Worm (Caenorhabditis elegans): Measurements from ENCODE around the gene ZK287.1.

The ZK287.1 gene

DNA sequence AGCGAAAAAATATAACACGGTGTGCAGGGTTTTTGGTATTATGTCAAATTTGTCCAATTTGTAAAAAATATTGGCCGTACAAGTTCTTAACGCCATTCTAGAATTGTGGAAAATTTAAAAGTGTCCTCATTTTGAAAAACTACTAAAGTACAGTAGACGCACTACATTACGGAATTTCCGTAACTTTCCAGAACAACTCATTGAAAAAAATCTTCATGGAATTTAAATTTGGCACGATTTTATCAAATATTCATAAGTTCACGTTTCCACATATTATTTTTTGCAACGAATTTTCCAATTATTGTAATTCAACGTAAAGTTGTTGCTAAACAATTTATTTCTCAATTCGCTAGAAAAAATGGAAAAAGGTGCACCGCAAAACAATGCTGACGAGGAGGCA, 48.4 kb downstream of the ZK287.1 start, which contains the start of gene F40F9.3:
TSS of gene F40F9.3 (plus strand) at position 301 of the 400 bp plus-strand sequence.
- no peak for TF ChIP-seq lsy-2 (tag; optimal IDR thresholded peaks at IDR 0.05)
- TF ChIP-seq nhr-23 (tag; optimal IDR thresholded peaks at IDR 0.05): no peak
- TF ChIP-seq mab-5 (tag; optimal IDR thresholded peaks at IDR 0.05): no peak
- TF ChIP-seq skn-1 (tag; optimal IDR thresholded peaks at IDR 0.05): no peak
- TF ChIP-seq gmeb-1 (tag; optimal IDR thresholded peaks at IDR 0.05): no peak
- no peak for TF ChIP-seq blmp-1 (tag; optimal IDR thresholded peaks at IDR 0.05; ENCODE audit: insufficient read depth)
- no peak for TF ChIP-seq lin-13 (GFP tag; optimal IDR thresholded peaks at IDR 0.05)
- TF ChIP-seq ZK546.5 (tag; optimal IDR thresholded peaks at IDR 0.05): no peak
- no peak for TF ChIP-seq nhr-10 (tag; optimal IDR thresholded peaks at IDR 0.05)
- TF ChIP-seq Y55F3AM.14 (GFP tag; optimal IDR thresholded peaks at IDR 0.05): no peak
- TF ChIP-seq nhr-129 (tag; optimal IDR thresholded peaks at IDR 0.05): no peak
- no peak for TF ChIP-seq fos-1 (tag; optimal IDR thresholded peaks at IDR 0.05)

- no peak for TF ChIP-seq egl-27 (tag; optimal IDR thresholded peaks at IDR 0.05)
- no peak for TF ChIP-seq ceh-16 (tag; optimal IDR thresholded peaks at IDR 0.05)
- TF ChIP-seq peb-1 (tag; optimal IDR thresholded peaks at IDR 0.05): no peak
- TF ChIP-seq ama-1 (optimal IDR thresholded peaks at IDR 0.05): no peak
- TF ChIP-seq lin-39 (tag; optimal IDR thresholded peaks at IDR 0.05): no peak
- TF ChIP-seq mdl-1 (tag; optimal IDR thresholded peaks at IDR 0.05): no peak
These were observed 49.9 kb downstream of the ZK287.1 start, which contains the start of gene str-188 for ce11 chrV:9716397-9716796. Gene str-188 (plus strand): TSS chrV:9716697.

All from whole organism, L2 larva.